Fruit fly (Drosophila melanogaster) whole organism, pupa: ENCODE measurements around the gene CG43052.

Experiments used
- CG10348 ChIP-seq: fragments of 200-800 bp; sonication (Bioruptor generic); IDR thresholded peaks from 2 replicates; pipeline ENCODE4 v1.3.6; 2022; ENCODE audit warnings: missing biosample characterization, missing genetic modification characterization
- D1 ChIP-seq: fragments of 200-800 bp; sonication (Bioruptor generic); optimal IDR thresholded peaks from 2 replicates; lab custom pipeline; 2018; ENCODE audit warnings: missing biosample characterization, mild to moderate bottlenecking, missing genetic modification characterization, moderate library complexity
- Snoo ChIP-seq: fragments of 200-800 bp; sonication (Bioruptor generic); optimal IDR thresholded peaks from 3 replicates; lab custom pipeline; 2017; ENCODE audit warnings: missing biosample characterization, mild to moderate bottlenecking, missing genetic modification characterization, inconsistent platforms
- rn ChIP-seq: fragments of 200-800 bp; sonication (Bioruptor generic); IDR thresholded peaks from 2 replicates; pipeline ENCODE4 v1.3.6; 2022; ENCODE audit warnings: missing biosample characterization, missing genetic modification characterization

dm6 chr2L:14373250-14373649 is 21.4 kb downstream of the CG43052 start:
- no peak for TF ChIP-seq D1 (tag; lab: Kevin White, UChicago)
- no peak for TF ChIP-seq CG10348 (GFP tag; lab: Robert Waterston, UW)
- TF ChIP-seq rn: no peak
- TF ChIP-seq Snoo (tag; lab: Kevin White, UChicago): no peak
